Worm (Caenorhabditis elegans) whole organism, young adult: Measurements from ENCODE around the gene sft-1.

Experiments
- F39B2.1 ChIP-seq: fragments of 200-800 bp; sonication (Bioruptor generic); IDR thresholded peaks from 2 replicates; pipeline ENCODE4 v1.3.6; 2022; ENCODE audit warnings: missing genetic modification reagents, missing genetic modification characterization, missing compliant biosample characterization
- ztf-6 ChIP-seq: fragments of 200-800 bp; sonication (Bioruptor generic); IDR thresholded peaks from 2 replicates; pipeline ENCODE4 v1.3.6; 2022; ENCODE audit warnings: missing genetic modification reagents, missing genetic modification characterization, missing compliant biosample characterization

- no peak for TF ChIP-seq ztf-6 (GFP tag; lab: Robert Waterston, UW)
- no peak for TF ChIP-seq F39B2.1 (GFP tag; lab: Robert Waterston, UW)
These were observed 24.1 kb downstream of the sft-1 start for ce11 chrIII:3110614-3111013.
